Worm (Caenorhabditis elegans) whole organism, L4 larva: ENCODE measurements around the gene ced-9.
A peak's percentile ranks its signal among the peaks of the same experiment; 100 is the strongest.

Experiments used
- R02D3.7 ChIP-seq: fragments of 150-350 bp; sonication (generic microtip); optimal IDR thresholded peaks from 3 replicates; lab custom pipeline; 2014; ENCODE audit warnings: missing biosample characterization, missing genetic modification characterization
- T20F7.1 ChIP-seq: fragments of 200-800 bp; sonication (Bioruptor generic); optimal IDR thresholded peaks from 2 replicates; lab custom pipeline; 2018; ENCODE audit warnings: mild to moderate bottlenecking, missing genetic modification characterization, missing compliant biosample characterization
- ces-1 ChIP-seq: fragments of 150-350 bp; sonication (generic microtip); optimal IDR thresholded peaks from 4 replicates; lab custom pipeline; 2014; ENCODE audit warnings: missing biosample characterization, missing genetic modification reagents, missing genetic modification characterization
- daf-8 ChIP-seq: fragments of 200-800 bp; sonication (Bioruptor generic); IDR thresholded peaks from 2 replicates; pipeline ENCODE4 v1.3.6; 2022; ENCODE audit warnings: missing genetic modification characterization, missing compliant biosample characterization
- fos-1 ChIP-seq: fragments of 150-350 bp; optimal IDR thresholded peaks from 2 replicates; lab custom pipeline; 2014; ENCODE audit warnings: missing biosample characterization, missing genetic modification characterization
- jun-1 ChIP-seq: fragments of 150-350 bp; optimal IDR thresholded peaks from 2 replicates; lab custom pipeline; 2014; ENCODE audit warnings: missing biosample characterization, missing genetic modification reagents, missing genetic modification characterization
- nhr-237 ChIP-seq: sonication (generic microtip); optimal IDR thresholded peaks from 2 replicates; lab custom pipeline; 2017; ENCODE audit warnings: missing biosample characterization, missing genetic modification characterization
- nhr-28 ChIP-seq: fragments of 150-350 bp; optimal IDR thresholded peaks from 2 replicates; lab custom pipeline; 2014; ENCODE audit warnings: missing biosample characterization, missing genetic modification characterization
- nhr-76 ChIP-seq: fragments of 150-350 bp; optimal IDR thresholded peaks from 2 replicates; lab custom pipeline; 2014; ENCODE audit warnings: missing biosample characterization, missing genetic modification characterization
- pha-4 ChIP-seq, 2 experiments: fragments of 150-350 bp in 1 of 2; fragments of 200-800 bp in 1 of 2; sonication (Bioruptor generic) in 1 of 2; IDR thresholded peaks in 1 of 2; optimal IDR thresholded peaks in 1 of 2; 2 replicates each; pipeline versions ENCODE4 v1.3.6 to Lab custom; 2014 to 2022; ENCODE audit warnings: missing genetic modification characterization in 2 of 2, missing genetic modification reagents in 2 of 2, missing biosample characterization in 1 of 2, missing compliant biosample characterization in 1 of 2
- snpc-4 ChIP-seq: fragments of 150-350 bp; optimal IDR thresholded peaks from 2 replicates; lab custom pipeline; 2014; ENCODE audit warnings: missing biosample characterization, missing genetic modification characterization
- zag-1 ChIP-seq: fragments of 150-350 bp; optimal IDR thresholded peaks from 2 replicates; lab custom pipeline; 2014; ENCODE audit warnings: missing biosample characterization, missing genetic modification characterization

- TF ChIP-seq pha-4 (GFP tag; IDR thresholded peaks at IDR 0.05; lab: Robert Waterston, UW), result no peak
- TF ChIP-seq pha-4 (tag; optimal IDR thresholded peaks at IDR 0.05; lab: Kevin White, UChicago), result no peak
- no peak for TF ChIP-seq nhr-76
- TF ChIP-seq T20F7.1 (GFP tag; lab: Kevin White, UChicago), result no peak
- no peak for TF ChIP-seq zag-1 (tag; lab: Kevin White, UChicago)
- TF ChIP-seq nhr-28, result peak; percentile 69
- no peak for TF ChIP-seq ces-1 (GFP tag; lab: Kevin White, UChicago)
- no peak for TF ChIP-seq jun-1 (tag; lab: Kevin White, UChicago)
- TF ChIP-seq daf-8 (GFP tag; lab: Robert Waterston, UW), result no peak
- no peak for TF ChIP-seq snpc-4 (tag; lab: Kevin White, UChicago)
- no peak for TF ChIP-seq R02D3.7 (tag; lab: Kevin White, UChicago)
- no peak for TF ChIP-seq fos-1
- TF ChIP-seq nhr-237 (tag; lab: Kevin White, UChicago), result no peak
Observed at ce11 chrIII:10380640-10381039, 45.7 kb downstream of the ced-9 start.
